Worm (Caenorhabditis elegans) whole organism, young adult: ENCODE measurements around the gene irld-38.

ENCODE experiments used
- B0261.1 ChIP-seq: sonication (generic microtip); optimal IDR thresholded peaks from 2 replicates; lab custom pipeline; 2016; ENCODE audit warnings: mild to moderate bottlenecking, missing genetic modification characterization, moderate library complexity, missing compliant biosample characterization
- B0336.3 ChIP-seq: fragments of 200-800 bp; sonication (Bioruptor generic); IDR thresholded peaks from 2 replicates; pipeline ENCODE4 v1.3.6; 2022; ENCODE audit warnings: missing genetic modification characterization, missing compliant biosample characterization
- D2030.7 ChIP-seq: fragments of 200-800 bp; sonication (Bioruptor generic); IDR thresholded peaks from 2 replicates; pipeline ENCODE4 v1.3.6; 2022; ENCODE audit warnings: missing genetic modification reagents, missing genetic modification characterization, missing compliant biosample characterization
- F39B2.1 ChIP-seq: fragments of 200-800 bp; sonication (Bioruptor generic); IDR thresholded peaks from 2 replicates; pipeline ENCODE4 v1.3.6; 2022; ENCODE audit warnings: missing genetic modification reagents, missing genetic modification characterization, missing compliant biosample characterization
- F49E8.2 ChIP-seq: sonication (generic microtip); optimal IDR thresholded peaks from 3 replicates; lab custom pipeline; 2017; ENCODE audit warnings: missing genetic modification characterization, mild to moderate bottlenecking, missing compliant biosample characterization, antibody characterized with exemption, moderate library complexity; ENCODE audit not compliant: insufficient read depth
- F52B5.7 ChIP-seq: sonication (generic microtip); optimal IDR thresholded peaks from 2 replicates; lab custom pipeline; 2016; ENCODE audit warnings: mild to moderate bottlenecking, missing genetic modification characterization, missing compliant biosample characterization
- F55B11.4 ChIP-seq: sonication (generic microtip); optimal IDR thresholded peaks from 2 replicates; lab custom pipeline; 2016; ENCODE audit warnings: missing compliant biosample characterization, missing genetic modification characterization, borderline replicate concordance; ENCODE audit not compliant: insufficient read depth
- F57C9.4 ChIP-seq: sonication (generic microtip); optimal IDR thresholded peaks from 2 replicates; lab custom pipeline; 2017; ENCODE audit warnings: mild to moderate bottlenecking, missing genetic modification characterization, missing compliant biosample characterization
- K11D2.4 ChIP-seq: fragments of 200-800 bp; sonication (Bioruptor generic); IDR thresholded peaks from 2 replicates; pipeline ENCODE4 v1.3.6; 2022; ENCODE audit warnings: missing genetic modification reagents, missing genetic modification characterization, missing compliant biosample characterization
- T07F8.4 ChIP-seq: sonication (generic microtip); optimal IDR thresholded peaks from 2 replicates; lab custom pipeline; 2016; ENCODE audit warnings: mild to moderate bottlenecking, missing genetic modification characterization, moderate library complexity, missing compliant biosample characterization
- T26A5.8 ChIP-seq: sonication (generic microtip); optimal IDR thresholded peaks from 2 replicates; lab custom pipeline; 2016; ENCODE audit warnings: missing genetic modification characterization, missing compliant biosample characterization
- Y79H2A.3 ChIP-seq: fragments of 200-800 bp; sonication (Bioruptor generic); conservative IDR thresholded peaks from 2 replicates; pipeline ENCODE4 v1.3.6; 2022; ENCODE audit warnings: missing genetic modification reagents, missing genetic modification characterization, missing compliant biosample characterization
- akir-1 ChIP-seq: fragments of 200-800 bp; sonication (Bioruptor generic); optimal IDR thresholded peaks from 2 replicates; lab custom pipeline; 2018; ENCODE audit warnings: mild to moderate bottlenecking, missing genetic modification characterization, moderate library complexity, missing compliant biosample characterization
- cebp-1 ChIP-seq, 2 experiments: fragments of 200-800 bp in 1 of 2; sonication (Bioruptor generic) in 1 of 2; sonication (generic microtip) in 1 of 2; IDR thresholded peaks in 1 of 2; optimal IDR thresholded peaks in 1 of 2; 2 replicates each; pipeline versions ENCODE4 v1.3.6 to Lab custom; 2017 to 2022; ENCODE audit warnings: missing compliant biosample characterization in 2 of 2, missing genetic modification characterization in 2 of 2, mild to moderate bottlenecking in 1 of 2, missing genetic modification reagents in 1 of 2, moderate library complexity in 1 of 2
- cebp-2 ChIP-seq: fragments of 200-800 bp; sonication (Bioruptor generic); IDR thresholded peaks from 2 replicates; pipeline ENCODE4 v1.3.6; 2022; ENCODE audit warnings: missing genetic modification characterization, missing compliant biosample characterization
- dpl-1 ChIP-seq: fragments of 150-350 bp; optimal IDR thresholded peaks from 2 replicates; lab custom pipeline; 2014; ENCODE audit warnings: missing biosample characterization, missing genetic modification reagents, missing genetic modification characterization
- egl-44 ChIP-seq: fragments of 200-800 bp; sonication (Bioruptor generic); IDR thresholded peaks from 2 replicates; pipeline ENCODE4 v1.3.6; 2022; ENCODE audit warnings: missing genetic modification reagents, missing genetic modification characterization, missing compliant biosample characterization
- ekl-4 ChIP-seq: fragments of 200-800 bp; sonication (Bioruptor generic); IDR thresholded peaks from 2 replicates; pipeline ENCODE4 v1.3.6; 2022; ENCODE audit warnings: missing genetic modification reagents, missing genetic modification characterization, missing compliant biosample characterization
- him-1 ChIP-seq: sonication (generic microtip); optimal IDR thresholded peaks from 2 replicates; lab custom pipeline; 2016; ENCODE audit warnings: missing genotype, missing genetic modification reagents, missing genetic modification characterization, missing compliant biosample characterization
- hlh-12 ChIP-seq: sonication (generic microtip); optimal IDR thresholded peaks from 2 replicates; lab custom pipeline; 2016; ENCODE audit warnings: missing genetic modification characterization, missing compliant biosample characterization
- hmg-1.2 ChIP-seq: fragments of 200-800 bp; sonication (Bioruptor generic); IDR thresholded peaks from 2 replicates; pipeline ENCODE4 v1.3.6; 2022; ENCODE audit warnings: missing genetic modification reagents, missing genetic modification characterization, missing compliant biosample characterization
- lin-26 ChIP-seq: fragments of 200-800 bp; sonication (Bioruptor generic); IDR thresholded peaks from 2 replicates; pipeline ENCODE4 v1.3.6; 2022; ENCODE audit warnings: missing genetic modification reagents, missing genetic modification characterization, missing compliant biosample characterization
- lin-35 ChIP-seq, 3 experiments: fragments of 150-350 bp in 2 of 3; sonication (generic microtip) in 1 of 3; optimal IDR thresholded peaks; 2 replicates each; lab custom pipeline; 2014 to 2018; ENCODE audit warnings: missing biosample characterization in 3 of 3, missing genetic modification characterization in 3 of 3, missing genetic modification reagents in 3 of 3
- mel-28 ChIP-seq: sonication (generic microtip); optimal IDR thresholded peaks from 2 replicates; lab custom pipeline; 2016; ENCODE audit warnings: borderline replicate concordance, mild to moderate bottlenecking, missing genetic modification characterization, missing compliant biosample characterization
- nfya-1 ChIP-seq: sonication (generic microtip); optimal IDR thresholded peaks from 2 replicates; lab custom pipeline; 2017; ENCODE audit warnings: antibody characterized with exemption, missing compliant biosample characterization, missing genetic modification characterization, borderline replicate concordance; ENCODE audit not compliant: insufficient read depth
- nfyb-1 ChIP-seq: fragments of 200-800 bp; sonication (Bioruptor generic); IDR thresholded peaks from 2 replicates; pipeline ENCODE4 v1.3.6; 2022; ENCODE audit warnings: missing genetic modification reagents, missing genetic modification characterization, missing compliant biosample characterization
- pbrm-1 ChIP-seq: fragments of 200-800 bp; sonication (Bioruptor generic); IDR thresholded peaks from 2 replicates; pipeline ENCODE4 v1.3.6; 2022; ENCODE audit warnings: missing genetic modification reagents, missing genetic modification characterization, missing compliant biosample characterization
- sea-2 ChIP-seq: fragments of 200-800 bp; sonication (Bioruptor generic); IDR thresholded peaks from 2 replicates; pipeline ENCODE4 v1.3.6; 2022; ENCODE audit warnings: missing genetic modification characterization, missing compliant biosample characterization
- zfh-2 ChIP-seq: fragments of 200-800 bp; sonication (Bioruptor generic); conservative IDR thresholded peaks from 2 replicates; pipeline ENCODE4 v1.3.6; 2022; ENCODE audit warnings: missing genetic modification reagents, missing genetic modification characterization, missing compliant biosample characterization
- ztf-28 ChIP-seq: fragments of 200-800 bp; sonication (Bioruptor generic); IDR thresholded peaks from 2 replicates; pipeline ENCODE4 v1.3.6; 2022; ENCODE audit warnings: missing genetic modification reagents, missing genetic modification characterization, missing compliant biosample characterization

The irld-38 gene

DNA sequence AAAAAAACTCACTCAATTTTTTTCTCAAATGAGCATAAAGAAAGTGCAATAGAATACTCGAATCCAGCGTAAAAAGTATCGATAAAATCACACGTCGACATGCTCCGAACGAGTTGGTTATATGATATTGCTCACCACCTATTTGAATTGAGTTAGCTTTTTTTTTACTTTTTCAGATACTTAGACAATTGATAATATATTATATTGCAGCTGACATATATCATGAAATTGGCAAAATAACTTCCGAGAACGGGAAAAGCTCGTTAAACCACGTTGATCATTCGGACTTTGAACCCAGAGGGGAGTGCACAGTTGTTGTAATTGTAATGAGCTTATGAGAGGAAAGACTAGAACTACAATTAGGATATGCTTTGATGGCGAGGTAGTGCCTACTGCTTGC lies 21.8 kb downstream of the irld-38 start, which contains the start of gene srw-136:
Gene srw-136 (minus strand): TSS at position 101 of the 400 bp plus-strand sequence.
- TF ChIP-seq Y79H2A.3 (GFP tag; lab: Robert Waterston, UW) (no peak), F49E8.2 (tag; lab: Kevin White, UChicago) (no peak), ztf-28 (GFP tag; lab: Robert Waterston, UW) (no peak), ekl-4 (GFP tag; lab: Robert Waterston, UW) (no peak), B0261.1 (tag; lab: Kevin White, UChicago) (no peak), pbrm-1 (no peak)
- TF ChIP-seq, all 124 proteins: peak for 0

ce11 chrV:3005964-3006363 lies 26.3 kb downstream of the irld-38 start, which contains the start of gene srw-112:
Gene srw-112, minus strand, starts transcription at chrV:3006064.
- TF ChIP-seq mel-28 (no peak), T26A5.8 (tag; lab: Kevin White, UChicago) (no peak), F49E8.2 (tag; lab: Kevin White, UChicago) (no peak), ztf-28 (GFP tag; lab: Robert Waterston, UW) (no peak)

ce11 chrV:2999736-3000135 lies 32.5 kb downstream of the irld-38 start, which contains the start of gene srw-119:
Gene srw-119, minus strand, starts transcription at chrV:2999836.
- TF ChIP-seq sea-2 (GFP tag; lab: Robert Waterston, UW) (no peak), mel-28 (no peak), lin-26 (GFP tag; lab: Robert Waterston, UW) (no peak), D2030.7 (no peak), lin-35 (GFP tag; optimal IDR thresholded peaks at IDR 0.05; lab: Kevin White, UChicago) (no peak), T07F8.4 (no peak), F55B11.4 (tag; lab: Kevin White, UChicago) (no peak), zfh-2 (GFP tag; lab: Robert Waterston, UW) (no peak), F52B5.7 (tag; lab: Kevin White, UChicago) (no peak), hmg-1.2 (GFP tag; lab: Robert Waterston, UW) (no peak), F57C9.4 (tag; lab: Kevin White, UChicago) (no peak), F39B2.1 (GFP tag; lab: Robert Waterston, UW) (no peak), dpl-1 (GFP tag; lab: Kevin White, UChicago) (no peak)

ce11 chrV:2996105-2996504 lies 36.1 kb downstream of the irld-38 start, which contains the start of gene srw-120:
Gene srw-120, minus strand, starts transcription at chrV:2996205.
- TF ChIP-seq D2030.7 (no peak), cebp-1 (GFP tag; IDR thresholded peaks at IDR 0.05; lab: Robert Waterston, UW) (no peak), cebp-1 (tag; optimal IDR thresholded peaks at IDR 0.05; lab: Kevin White, UChicago) (no peak), cebp-2 (GFP tag; lab: Robert Waterston, UW) (no peak), nfya-1 (tag; lab: Kevin White, UChicago) (no peak), nfyb-1 (GFP tag; lab: Robert Waterston, UW) (no peak), him-1 (tag; lab: Kevin White, UChicago) (no peak), hlh-12 (tag; lab: Kevin White, UChicago) (no peak), pbrm-1 (no peak)
- TF ChIP-seq, all 124 proteins: peak for 0

DNA sequence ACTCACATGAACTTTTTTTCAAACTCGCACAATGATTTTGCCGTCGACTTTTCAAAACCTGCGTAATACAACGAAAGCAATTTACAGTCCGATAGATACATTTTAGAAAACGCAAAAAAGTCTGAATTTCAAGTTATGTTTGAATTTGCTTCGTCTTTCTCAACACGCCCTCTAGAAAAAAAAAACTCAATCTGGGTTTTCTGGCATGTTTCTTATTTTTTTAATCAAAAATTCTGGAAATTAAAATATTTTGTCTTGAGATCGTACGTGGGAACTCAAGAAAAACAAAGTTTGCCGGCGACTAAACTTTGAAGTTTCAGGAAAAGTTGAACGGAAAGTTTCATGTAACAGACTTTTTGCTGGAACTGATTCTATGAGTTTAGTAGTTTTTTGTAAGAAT lies 38.4 kb downstream of the irld-38 start, which contains the start of gene srw-115:
Gene srw-115 (minus strand): TSS at position 101 of the 400 bp plus-strand sequence.
- TF ChIP-seq B0336.3 (GFP tag; lab: Robert Waterston, UW): no peak
- no peak for TF ChIP-seq nfya-1 (tag; lab: Kevin White, UChicago)
- TF ChIP-seq akir-1 (GFP tag; lab: Kevin White, UChicago): no peak
- no peak for TF ChIP-seq K11D2.4 (GFP tag; lab: Robert Waterston, UW)
- no peak for TF ChIP-seq egl-44 (GFP tag; lab: Robert Waterston, UW)
- TF ChIP-seq mel-28: no peak
- TF ChIP-seq, all 124 proteins: peak for 0
